Fruit fly (Drosophila melanogaster) whole organism, embryonic: ENCODE measurements around the gene CG17650.

Source experiments
- CG11695 ChIP-seq: fragments of 200-800 bp; sonication (Bioruptor generic); IDR thresholded peaks from 3 replicates; pipeline ENCODE4 v1.3.6; 2022; ENCODE audit warnings: missing biosample characterization, missing genetic modification characterization
- CG13296 ChIP-seq: fragments of 200-800 bp; sonication (Bioruptor generic); optimal IDR thresholded peaks from 3 replicates; lab custom pipeline; 2018; ENCODE audit warnings: missing biosample characterization, mild to moderate bottlenecking, missing genetic modification characterization
- CG13424 ChIP-seq: fragments of 200-800 bp; sonication (Bioruptor generic); optimal IDR thresholded peaks from 2 replicates; lab custom pipeline; 2019; ENCODE audit warnings: missing biosample characterization, mild to moderate bottlenecking, missing genetic modification characterization, moderate library complexity
- CG13624 ChIP-seq: fragments of 200-800 bp; sonication (Bioruptor generic); optimal IDR thresholded peaks from 2 replicates; lab custom pipeline; 2016; ENCODE audit warnings: missing biosample characterization, missing genetic modification characterization
- CG14860 ChIP-seq: fragments of 200-800 bp; sonication (Bioruptor generic); IDR thresholded peaks from 3 replicates; pipeline ENCODE4 v1.3.6; 2022; ENCODE audit warnings: missing biosample characterization, missing genetic modification characterization; ENCODE audit not compliant: partially characterized antibody
- CG15696 ChIP-seq: fragments of 200-800 bp; sonication (Bioruptor generic); optimal IDR thresholded peaks from 2 replicates; lab custom pipeline; 2019; ENCODE audit warnings: missing biosample characterization, mild to moderate bottlenecking, missing genetic modification characterization, moderate library complexity
- CG18011 ChIP-seq: fragments of 200-800 bp; sonication (Bioruptor generic); optimal IDR thresholded peaks from 2 replicates; lab custom pipeline; 2017; ENCODE audit warnings: missing biosample characterization, missing genetic modification characterization, mild to moderate bottlenecking, moderate library complexity, missing genotype
- CG1832 ChIP-seq: fragments of 200-800 bp; sonication (Bioruptor generic); optimal IDR thresholded peaks from 2 replicates; lab custom pipeline; 2017; ENCODE audit warnings: missing biosample characterization, mild to moderate bottlenecking, missing genetic modification characterization, inconsistent platforms
- CG34376 ChIP-seq: fragments of 200-800 bp; sonication (Bioruptor generic); optimal IDR thresholded peaks from 2 replicates; lab custom pipeline; 2018; ENCODE audit warnings: missing biosample characterization, mild to moderate bottlenecking, missing genetic modification characterization
- CG4617 ChIP-seq: fragments of 200-800 bp; sonication (Bioruptor generic); optimal IDR thresholded peaks from 3 replicates; lab custom pipeline; 2016; ENCODE audit warnings: missing biosample characterization, missing genetic modification characterization, borderline replicate concordance
- CG7357 ChIP-seq: fragments of 200-800 bp; sonication (Bioruptor generic); IDR thresholded peaks from 3 replicates; pipeline ENCODE4 v1.3.6; 2022; ENCODE audit warnings: missing biosample characterization, missing genetic modification characterization
- CG8359 ChIP-seq: fragments of 200-800 bp; sonication (Bioruptor generic); optimal IDR thresholded peaks from 2 replicates; lab custom pipeline; 2017; ENCODE audit warnings: missing biosample characterization, mild to moderate bottlenecking, missing genetic modification characterization, borderline replicate concordance
- Dbx ChIP-seq: fragments of 200-800 bp; sonication (Bioruptor generic); IDR thresholded peaks from 3 replicates; pipeline ENCODE4 v1.3.6; 2022; ENCODE audit warnings: missing biosample characterization, missing genetic modification characterization
- Dref ChIP-seq: fragments of 200-800 bp; sonication (Bioruptor generic); IDR thresholded peaks from 2 replicates; pipeline ENCODE4 v1.3.6; 2022; ENCODE audit warnings: missing biosample characterization, missing genetic modification characterization
- Med ChIP-seq: fragments of 200-800 bp; sonication (Bioruptor generic); peaks from one replicate; lab custom pipeline; 2016; ENCODE audit warnings: missing biosample characterization, missing genetic modification characterization, mild to moderate bottlenecking, inconsistent platforms, moderate library complexity
- NFAT ChIP-seq: fragments of 200-800 bp; sonication (Bioruptor generic); IDR thresholded peaks from 2 replicates; pipeline ENCODE4 v1.3.6; 2022; ENCODE audit warnings: missing biosample characterization, missing genetic modification characterization
- Pdp1 ChIP-seq, 2 experiments: fragments of 200-800 bp; sonication (Bioruptor generic); optimal IDR thresholded peaks; 3 replicates each; lab custom pipeline; 2016; ENCODE audit warnings: missing biosample characterization in 2 of 2, missing genetic modification characterization in 2 of 2, mild to moderate bottlenecking in 1 of 2, moderate library complexity in 1 of 2
- Sry-β ChIP-seq: fragments of 200-800 bp; sonication (Bioruptor generic); optimal IDR thresholded peaks from 2 replicates; lab custom pipeline; 2018; ENCODE audit warnings: missing biosample characterization, mild to moderate bottlenecking, missing genetic modification characterization, moderate library complexity
- Trl ChIP-seq, 3 experiments: fragments of >200 bp in 2 of 3; fragments of 200-800 bp in 1 of 3; sonication (Bioruptor generic) in 1 of 3; optimal IDR thresholded peaks; 2 replicates in 1 of 3; 3 replicates in 2 of 3; lab custom pipeline; 2016 to 2017; ENCODE audit warnings: missing biosample characterization in 1 of 3, missing genetic modification characterization in 1 of 3
- aop ChIP-seq: fragments of 200-800 bp; sonication (Bioruptor generic); IDR thresholded peaks from 2 replicates; pipeline ENCODE4 v1.3.6; 2022; ENCODE audit warnings: missing biosample characterization, missing genetic modification characterization
- ash1 ChIP-seq: fragments of 200-800 bp; sonication (Bioruptor generic); optimal IDR thresholded peaks from 2 replicates; lab custom pipeline; 2018; ENCODE audit warnings: missing biosample characterization, mild to moderate bottlenecking, missing genetic modification characterization
- cg ChIP-seq: fragments of 200-800 bp; sonication (Bioruptor generic); optimal IDR thresholded peaks from 3 replicates; lab custom pipeline; 2019; ENCODE audit warnings: missing biosample characterization, mild to moderate bottlenecking, missing genetic modification characterization, moderate library complexity
- chinmo ChIP-seq: fragments of 200-800 bp; sonication (Bioruptor generic); IDR thresholded peaks from 4 replicates; pipeline ENCODE4 v1.3.6; 2022; ENCODE audit warnings: missing biosample characterization, missing genetic modification characterization; ENCODE audit not compliant: partially characterized antibody
- crol ChIP-seq: fragments of 200-800 bp; sonication (Bioruptor generic); IDR thresholded peaks from 2 replicates; pipeline ENCODE4 v1.3.6; 2022; ENCODE audit warnings: missing biosample characterization, missing genetic modification characterization
- exex ChIP-seq: fragments of 200-800 bp; sonication (Bioruptor generic); optimal IDR thresholded peaks from 4 replicates; lab custom pipeline; 2018; ENCODE audit warnings: missing biosample characterization, mild to moderate bottlenecking, missing genetic modification characterization, moderate library complexity
- insv ChIP-seq, 2 experiments: fragments of 200-800 bp; sonication (Bioruptor generic); optimal IDR thresholded peaks; 3 replicates each; lab custom pipeline; 2016 to 2018; ENCODE audit warnings: missing biosample characterization in 2 of 2, missing genetic modification characterization in 2 of 2
- lab ChIP-seq: fragments of 200-800 bp; sonication (Bioruptor generic); optimal IDR thresholded peaks from 3 replicates; lab custom pipeline; 2017; ENCODE audit warnings: missing biosample characterization, missing genetic modification characterization, mild to moderate bottlenecking, moderate library complexity, missing genetic modification reagents
- lov ChIP-seq, 2 experiments: fragments of 200-800 bp in 1 of 2; fragments of >200 bp in 1 of 2; sonication (Bioruptor generic) in 1 of 2; IDR thresholded peaks in 1 of 2; optimal IDR thresholded peaks in 1 of 2; 2 replicates in 1 of 2; 3 replicates in 1 of 2; pipeline versions ENCODE4 v1.3.6 to Lab custom; 2017 to 2022; ENCODE audit warnings: missing biosample characterization in 1 of 2, missing genetic modification characterization in 1 of 2
- org-1 ChIP-seq: fragments of 200-800 bp; sonication (Bioruptor generic); optimal IDR thresholded peaks from 2 replicates; lab custom pipeline; 2017; ENCODE audit warnings: missing biosample characterization, missing genetic modification characterization
- rib ChIP-seq: fragments of 200-800 bp; sonication (Bioruptor generic); IDR thresholded peaks from 2 replicates; pipeline ENCODE4 v1.3.6; 2022; ENCODE audit warnings: missing biosample characterization, missing genetic modification characterization
- run ChIP-seq: fragments of 200-800 bp; sonication (Bioruptor generic); optimal IDR thresholded peaks from 3 replicates; lab custom pipeline; 2018; ENCODE audit warnings: missing biosample characterization, mild to moderate bottlenecking, missing genetic modification characterization
- sc ChIP-seq, 3 experiments: fragments of >200 bp in 2 of 3; fragments of 200-800 bp in 1 of 3; sonication (Bioruptor generic) in 1 of 3; optimal IDR thresholded peaks; 2 replicates in 2 of 3; 3 replicates in 1 of 3; lab custom pipeline; 2017; ENCODE audit warnings: mild to moderate bottlenecking in 1 of 3, missing biosample characterization in 1 of 3, missing genetic modification characterization in 1 of 3, missing genetic modification reagents in 1 of 3
- sd ChIP-seq: fragments of 200-800 bp; sonication (Bioruptor generic); optimal IDR thresholded peaks from 3 replicates; lab custom pipeline; 2018; ENCODE audit warnings: missing biosample characterization, mild to moderate bottlenecking, missing genetic modification characterization, moderate library complexity
- slbo ChIP-seq: fragments of 200-800 bp; sonication (Bioruptor generic); IDR thresholded peaks from 2 replicates; pipeline ENCODE4 v1.3.6; 2022; ENCODE audit warnings: missing biosample characterization, missing genetic modification characterization
- so ChIP-seq: fragments of 200-800 bp; sonication (Bioruptor generic); IDR thresholded peaks from 3 replicates; pipeline ENCODE4 v1.3.6; 2022; ENCODE audit warnings: missing biosample characterization, missing genetic modification characterization
- sug ChIP-seq: fragments of 200-800 bp; optimal IDR thresholded peaks from 2 replicates; lab custom pipeline; 2019; ENCODE audit warnings: missing biosample characterization, mild to moderate bottlenecking, missing genetic modification characterization, moderate library complexity
- tgo ChIP-seq: fragments of 200-800 bp; sonication (Bioruptor generic); IDR thresholded peaks from 3 replicates; pipeline ENCODE4 v1.3.6; 2022; ENCODE audit warnings: missing biosample characterization, missing genetic modification characterization

The CG17650 gene

dm6 chr2L:1720846-1721506, 37.9 kb downstream of the CG17650 start (continued):
- no peak for TF ChIP-seq CG13296
- TF ChIP-seq run (tag; lab: Kevin White, UChicago) = no peak
- no peak for TF ChIP-seq aop (GFP tag; lab: Robert Waterston, UW)
- no peak for TF ChIP-seq CG8359
- no peak for TF ChIP-seq CG13424
- TF ChIP-seq CG7357 (GFP tag; lab: Robert Waterston, UW) = no peak
- TF ChIP-seq Trl (optimal IDR thresholded peaks at IDR 0.05; lab: Kevin White, UChicago) = no peak
- no peak for TF ChIP-seq Trl (GFP tag; optimal IDR thresholded peaks at IDR 0.05; lab: Kevin White, UChicago)
- peak; percentile 72 for TF ChIP-seq CG34376
- peak in 1 of 2 experiments; percentile 4 for TF ChIP-seq Pdp1 (GFP tag; optimal IDR thresholded peaks at IDR 0.05; lab: Kevin White, UChicago)
- no peak for TF ChIP-seq CG11695 (GFP tag; lab: Robert Waterston, UW)
- TF ChIP-seq CG14860 (GFP tag; lab: Robert Waterston, UW) = no peak
- TF ChIP-seq cg (GFP tag; lab: Kevin White, UChicago) = peak; percentile 13
- no peak for TF ChIP-seq CG1832 (GFP tag; lab: Kevin White, UChicago)
- TF ChIP-seq CG18011 = no peak
- TF ChIP-seq crol (GFP tag; lab: Robert Waterston, UW) = peak; percentile 26; the same call in 1 of the 2 replicates
- TF ChIP-seq lov (optimal IDR thresholded peaks at IDR 0.05; lab: Kevin White, UChicago) = no peak
- TF ChIP-seq lov (GFP tag; IDR thresholded peaks at IDR 0.05; lab: Robert Waterston, UW) = 0 out of 3 replicates have a peak, but pooled peaks have one; percentile 36
- TF ChIP-seq Sry-β (GFP tag; lab: Kevin White, UChicago) = no peak
- no peak for TF ChIP-seq CG4617 (GFP tag; lab: Kevin White, UChicago)
- TF ChIP-seq sd (tag; lab: Kevin White, UChicago) = peak; percentile 96
- TF ChIP-seq NFAT (GFP tag; lab: Robert Waterston, UW) = peak; percentile 47; the same call in 1 of the 2 replicates
- TF ChIP-seq Dbx (GFP tag; lab: Robert Waterston, UW) = 0 out of 3 replicates have a peak, but pooled peaks have one; percentile 10
- no peak for TF ChIP-seq sc (optimal IDR thresholded peaks at IDR 0.05; lab: Kevin White, UChicago)
- TF ChIP-seq sc (GFP tag; optimal IDR thresholded peaks at IDR 0.05; lab: Kevin White, UChicago) = no peak
- TF ChIP-seq Dref = no peak
- TF ChIP-seq slbo (GFP tag; lab: Robert Waterston, UW) = no peak
- TF ChIP-seq CG13624 (GFP tag; lab: Kevin White, UChicago) = no peak
- TF ChIP-seq sug (tag; lab: Kevin White, UChicago) = peak; percentile 98
- no peak for TF ChIP-seq so (GFP tag; lab: Robert Waterston, UW)
- no peak for TF ChIP-seq CG15696
- peak; percentile 76; the same call in 1 of the 2 replicates for TF ChIP-seq rib (GFP tag; lab: Robert Waterston, UW)
- TF ChIP-seq lab (GFP tag; lab: Kevin White, UChicago) = peak; percentile 35
- peak; percentile 58 for TF ChIP-seq exex

dm6 chr2L:1719971-1720370, 38.9 kb downstream of the CG17650 start:
- peak; percentile 46 for TF ChIP-seq Med
- TF ChIP-seq Pdp1 (GFP tag; optimal IDR thresholded peaks at IDR 0.05; lab: Kevin White, UChicago) = peak in 1 of 2 experiments; percentile 49
- no peak for TF ChIP-seq tgo
- no peak for TF ChIP-seq CG13296
- TF ChIP-seq sug (tag; lab: Kevin White, UChicago) = peak; percentile 38
- TF ChIP-seq org-1 (GFP tag; lab: Kevin White, UChicago) = no peak
- TF ChIP-seq chinmo (GFP tag; lab: Robert Waterston, UW) = 0 out of 4 replicates have a peak, but pooled peaks have one; percentile 57
- no peak for TF ChIP-seq insv (GFP tag; optimal IDR thresholded peaks at IDR 0.05; lab: Kevin White, UChicago)
- TF ChIP-seq ash1 (GFP tag; lab: Kevin White, UChicago) = no peak
